Fruit fly (Drosophila melanogaster): ENCODE data around the gene Ice2.
A peak's percentile ranks its signal among the peaks of the same experiment; 100 is the strongest.

Gene Ice2

dm6 chr3R:21169525-21170149 lies 39.6 kb downstream of the Ice2 start:
- TF ChIP-seq Lpt (GFP tag; optimal IDR thresholded peaks at IDR 0.05) (no peak), eg (GFP tag; IDR thresholded peaks at IDR 0.05) (peak; percentile 63; the same call in 2 of the 3 replicates), Gug (GFP tag; IDR thresholded peaks at IDR 0.05) (no peak), lz (GFP tag; optimal IDR thresholded peaks at IDR 0.05) (no peak), achi (GFP tag; optimal IDR thresholded peaks at IDR 0.05) (no peak), cyc (GFP tag; optimal IDR thresholded peaks at IDR 0.05) (no peak)

dm6 chr3R:21176663-21177145 lies 46.7 kb downstream of the Ice2 start:
- TF ChIP-seq fd85E (GFP tag; optimal IDR thresholded peaks at IDR 0.05) = no peak
- TF ChIP-seq Ets21C (GFP tag; optimal IDR thresholded peaks at IDR 0.05) = no peak
- TF ChIP-seq Eip93F (GFP tag; optimal IDR thresholded peaks at IDR 0.05) = no peak
- no peak for TF ChIP-seq lz (GFP tag; optimal IDR thresholded peaks at IDR 0.05)
- no peak for TF ChIP-seq CG10669 (GFP tag; optimal IDR thresholded peaks at IDR 0.05)
- TF ChIP-seq CG6854 (GFP tag; optimal IDR thresholded peaks at IDR 0.05) = no peak
- TF ChIP-seq fd59A (GFP tag; optimal IDR thresholded peaks at IDR 0.05) = no peak
- TF ChIP-seq CG10631 (GFP tag; optimal IDR thresholded peaks at IDR 0.05) = peak; percentile 12
- no peak for TF ChIP-seq CG11294 (GFP tag; IDR thresholded peaks at IDR 0.05)
- TF ChIP-seq CG3032 (tag; optimal IDR thresholded peaks at IDR 0.05) = no peak
- TF ChIP-seq CG6163 (GFP tag; IDR thresholded peaks at IDR 0.05) = no peak
- no peak for TF ChIP-seq achi (GFP tag; optimal IDR thresholded peaks at IDR 0.05)
- no peak for TF ChIP-seq Sox14 (GFP tag; optimal IDR thresholded peaks at IDR 0.05)
- no peak for TF ChIP-seq CG1621 (tag; optimal IDR thresholded peaks at IDR 0.05)
- no peak for TF ChIP-seq CG31627 (GFP tag; optimal IDR thresholded peaks at IDR 0.05)
- TF ChIP-seq Gug (GFP tag; IDR thresholded peaks at IDR 0.05) = no peak
- no peak for TF ChIP-seq Hr38 (GFP tag; optimal IDR thresholded peaks at IDR 0.05)
- peak; percentile 74 for TF ChIP-seq fkh (GFP tag; optimal IDR thresholded peaks at IDR 0.05)
- no peak for TF ChIP-seq CG11762 (GFP tag; optimal IDR thresholded peaks at IDR 0.05; ENCODE audit: insufficient read depth)
- no peak for TF ChIP-seq Smox (GFP tag; optimal IDR thresholded peaks at IDR 0.05)
- TF ChIP-seq Ets96B (tag; optimal IDR thresholded peaks at IDR 0.05) = no peak
- no peak for TF ChIP-seq vri (GFP tag; optimal IDR thresholded peaks at IDR 0.05)
- no peak for TF ChIP-seq net (GFP tag; optimal IDR thresholded peaks at IDR 0.05)
- peak; percentile 49 for TF ChIP-seq Eip78C (GFP tag)
- peak; percentile 13 for TF ChIP-seq CG8632 (GFP tag; optimal IDR thresholded peaks at IDR 0.05)
- no peak for TF ChIP-seq topi (GFP tag; optimal IDR thresholded peaks at IDR 0.05)
- no peak for TF ChIP-seq CG8119 (GFP tag; IDR thresholded peaks at IDR 0.05)
- 0 out of 2 replicates have a peak, but pooled peaks have one; percentile 15 for TF ChIP-seq CG15336 (GFP tag; IDR thresholded peaks at IDR 0.05)
- TF ChIP-seq acj6 (GFP tag; optimal IDR thresholded peaks at IDR 0.05) = no peak
- no peak for TF ChIP-seq CG7368 (GFP tag; optimal IDR thresholded peaks at IDR 0.05)
- TF ChIP-seq CG16779 (tag; optimal IDR thresholded peaks at IDR 0.05) = no peak
- TF ChIP-seq Lpt (GFP tag; optimal IDR thresholded peaks at IDR 0.05) = no peak
- TF ChIP-seq Blimp-1 (GFP tag; optimal IDR thresholded peaks at IDR 0.05) = no peak
- TF ChIP-seq Met (GFP tag; optimal IDR thresholded peaks at IDR 0.05) = no peak
- peak; percentile 8 for TF ChIP-seq spab (GFP tag; optimal IDR thresholded peaks at IDR 0.05)
- peak; percentile 1 for TF ChIP-seq OdsH (GFP tag; optimal IDR thresholded peaks at IDR 0.05)
- no peak for TF ChIP-seq Sox15 (GFP tag; optimal IDR thresholded peaks at IDR 0.05)
- TF ChIP-seq Hr4 (GFP tag; optimal IDR thresholded peaks at IDR 0.05) = no peak
- no peak for TF ChIP-seq dsx (GFP tag; optimal IDR thresholded peaks at IDR 0.05; ENCODE audit: poor library complexity, severe bottlenecking)
